Worm (Caenorhabditis elegans) whole organism, L3 larva: ENCODE results near the gene srm-4.
"Not testable (repeated sequence)": the region's sequence is repeated elsewhere in the genome, so short reads cannot be mapped to it uniquely, and the experiment has no call there.

Source experiments
- R02D3.7 ChIP-seq: fragments of 150-350 bp; optimal IDR thresholded peaks from 2 replicates; lab custom pipeline; 2014; ENCODE audit warnings: missing biosample characterization, missing genetic modification characterization
- ceh-16 ChIP-seq: sonication (generic microtip); optimal IDR thresholded peaks from 2 replicates; lab custom pipeline; 2017; ENCODE audit warnings: missing biosample characterization, missing genetic modification characterization
- ceh-28 ChIP-seq: fragments of 150-350 bp; optimal IDR thresholded peaks from 2 replicates; lab custom pipeline; 2014; ENCODE audit warnings: missing biosample characterization, missing genetic modification reagents, missing genetic modification characterization
- ceh-82 ChIP-seq: fragments of 150-350 bp; optimal IDR thresholded peaks from 2 replicates; lab custom pipeline; 2014; ENCODE audit warnings: missing biosample characterization, missing genetic modification characterization
- ceh-9 ChIP-seq: sonication (generic microtip); optimal IDR thresholded peaks from 2 replicates; lab custom pipeline; 2018; ENCODE audit warnings: missing biosample characterization, missing genetic modification characterization
- daf-12 ChIP-seq: fragments of 150-350 bp; optimal IDR thresholded peaks from 2 replicates; lab custom pipeline; 2014; ENCODE audit warnings: missing biosample characterization, missing genetic modification reagents, missing genetic modification characterization
- egl-27 ChIP-seq: sonication (generic microtip); optimal IDR thresholded peaks from 4 replicates; lab custom pipeline; 2017; ENCODE audit warnings: missing biosample characterization, missing genetic modification reagents, missing genetic modification characterization
- elt-1 ChIP-seq: fragments of 150-350 bp; optimal IDR thresholded peaks from 2 replicates; lab custom pipeline; 2014; ENCODE audit warnings: missing biosample characterization, missing genetic modification characterization
- elt-3 ChIP-seq, 3 experiments: fragments of 150-350 bp in 1 of 3; sonication (generic microtip) in 2 of 3; optimal IDR thresholded peaks; 2 replicates in 2 of 3; 4 replicates in 1 of 3; lab custom pipeline; 2014 to 2017; ENCODE audit warnings: missing biosample characterization in 3 of 3, missing genetic modification characterization in 3 of 3
- eor-1 ChIP-seq, 2 experiments: fragments of 150-350 bp; optimal IDR thresholded peaks; 2 replicates each; lab custom pipeline; 2014 to 2018; ENCODE audit warnings: missing biosample characterization in 2 of 2, missing genetic modification characterization in 2 of 2
- fkh-10 ChIP-seq: sonication (generic microtip); optimal IDR thresholded peaks from 2 replicates; lab custom pipeline; 2017; ENCODE audit warnings: missing biosample characterization, missing genetic modification reagents, missing genetic modification characterization
- fkh-2 ChIP-seq: fragments of 150-350 bp; optimal IDR thresholded peaks from 2 replicates; lab custom pipeline; 2014; ENCODE audit warnings: missing biosample characterization, missing genetic modification reagents, missing genetic modification characterization
- fos-1 ChIP-seq: fragments of 150-350 bp; optimal IDR thresholded peaks from 2 replicates; lab custom pipeline; 2014; ENCODE audit warnings: missing biosample characterization, missing genetic modification characterization
- hmg-11 ChIP-seq: sonication (generic microtip); optimal IDR thresholded peaks from 2 replicates; lab custom pipeline; 2016; ENCODE audit warnings: missing genetic modification characterization, missing compliant biosample characterization
- jun-1 ChIP-seq: fragments of 150-350 bp; optimal IDR thresholded peaks from 2 replicates; lab custom pipeline; 2014; ENCODE audit warnings: missing biosample characterization, missing genetic modification reagents, missing genetic modification characterization
- lin-15B ChIP-seq: fragments of 150-350 bp; optimal IDR thresholded peaks from 2 replicates; lab custom pipeline; 2014; ENCODE audit warnings: missing biosample characterization, missing genetic modification characterization
- lin-39 ChIP-seq: fragments of 150-350 bp; optimal IDR thresholded peaks from 2 replicates; lab custom pipeline; 2018; ENCODE audit warnings: missing biosample characterization, missing genetic modification reagents, missing genetic modification characterization
- mdl-1 ChIP-seq: fragments of 150-350 bp; optimal IDR thresholded peaks from 2 replicates; lab custom pipeline; 2014; ENCODE audit warnings: missing biosample characterization, missing genetic modification characterization
- nfya-1 ChIP-seq: sonication (generic microtip); optimal IDR thresholded peaks from 2 replicates; lab custom pipeline; 2017; ENCODE audit warnings: missing genetic modification characterization, mild to moderate bottlenecking, missing compliant biosample characterization, antibody characterized with exemption, moderate library complexity; ENCODE audit not compliant: insufficient read depth
- nhr-11 ChIP-seq: fragments of 150-350 bp; optimal IDR thresholded peaks from 2 replicates; lab custom pipeline; 2014; ENCODE audit warnings: missing biosample characterization, missing genetic modification characterization
- nhr-12 ChIP-seq: fragments of 150-350 bp; optimal IDR thresholded peaks from 2 replicates; lab custom pipeline; 2014; ENCODE audit warnings: missing biosample characterization, missing genetic modification characterization
- nhr-23 ChIP-seq: fragments of 150-350 bp; optimal IDR thresholded peaks from 2 replicates; lab custom pipeline; 2014; ENCODE audit warnings: missing biosample characterization, missing genetic modification reagents, missing genetic modification characterization
- nhr-237 ChIP-seq: fragments of 150-350 bp; optimal IDR thresholded peaks from 2 replicates; lab custom pipeline; 2014; ENCODE audit warnings: missing biosample characterization, missing genetic modification characterization
- nhr-28 ChIP-seq: fragments of 150-350 bp; optimal IDR thresholded peaks from 2 replicates; lab custom pipeline; 2014; ENCODE audit warnings: missing biosample characterization, missing genetic modification characterization
- nhr-77 ChIP-seq: fragments of 150-350 bp; optimal IDR thresholded peaks from 2 replicates; lab custom pipeline; 2014; ENCODE audit warnings: missing biosample characterization, missing genetic modification characterization
- pha-4 ChIP-seq: fragments of 150-350 bp; optimal IDR thresholded peaks from 2 replicates; lab custom pipeline; 2014; ENCODE audit warnings: missing biosample characterization, missing genetic modification reagents, missing genetic modification characterization
- pqm-1 ChIP-seq: fragments of 150-350 bp; optimal IDR thresholded peaks from 2 replicates; lab custom pipeline; 2017; ENCODE audit warnings: missing biosample characterization, missing genetic modification characterization, inconsistent platforms
- sea-2 ChIP-seq: fragments of 150-350 bp; sonication (generic microtip); optimal IDR thresholded peaks from 4 replicates; lab custom pipeline; 2014; ENCODE audit warnings: missing biosample characterization, missing genetic modification reagents, missing genetic modification characterization
- snpc-4 ChIP-seq: fragments of 150-350 bp; optimal IDR thresholded peaks from 2 replicates; lab custom pipeline; 2014; ENCODE audit warnings: missing biosample characterization, missing genetic modification characterization
- unc-39 ChIP-seq: sonication (generic microtip); optimal IDR thresholded peaks from 4 replicates; lab custom pipeline; 2017; ENCODE audit warnings: missing biosample characterization, missing genetic modification characterization
- unc-62 ChIP-seq: fragments of 150-350 bp; sonication (generic microtip); optimal IDR thresholded peaks from 4 replicates; lab custom pipeline; 2014; ENCODE audit warnings: missing biosample characterization, missing genetic modification reagents, missing genetic modification characterization
- zag-1 ChIP-seq: fragments of 150-350 bp; optimal IDR thresholded peaks from 2 replicates; lab custom pipeline; 2014; ENCODE audit warnings: missing biosample characterization, missing genetic modification characterization
- ztf-11 ChIP-seq: fragments of 150-350 bp; optimal IDR thresholded peaks from 2 replicates; lab custom pipeline; 2014; ENCODE audit warnings: missing biosample characterization, missing genetic modification characterization

The srm-4 gene

ce11 chrV:14308164-14308563 lies 25.1 kb upstream of the srm-4 start, which contains the start of gene spig-5:
TSS of gene spig-5 (plus strand) at chrV:14308464.
- not testable (repeated sequence) for TF ChIP-seq ceh-16 (tag; lab: Kevin White, UChicago); nhr-77; ceh-9 (tag; lab: Kevin White, UChicago)

DNA sequence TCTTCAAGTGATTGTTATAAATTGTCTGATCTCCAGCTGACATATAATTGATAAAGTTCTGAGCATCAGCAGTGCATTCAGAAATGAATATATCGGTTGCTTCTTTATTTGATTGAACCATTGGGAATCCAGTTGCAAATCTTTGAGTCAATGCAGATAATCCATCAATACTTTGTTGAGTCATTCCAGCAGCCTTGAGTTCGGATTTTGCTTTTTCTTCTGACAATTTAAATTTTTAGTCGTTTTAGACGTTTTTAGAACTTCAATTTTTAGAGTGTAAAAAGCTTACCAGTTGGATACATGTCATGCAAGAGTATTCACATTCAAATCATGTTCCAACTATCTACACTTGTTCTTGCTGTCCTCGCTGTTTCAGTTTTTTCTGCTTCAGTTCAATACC lies 23.6 kb upstream of the srm-4 start, which contains the start of gene F14D7.14:
TSS of gene F14D7.14 (plus strand) at position 301 of the 400 bp plus-strand sequence.
- not testable (repeated sequence) for TF ChIP-seq nhr-28, fos-1, jun-1 (tag; lab: Kevin White, UChicago)

DNA sequence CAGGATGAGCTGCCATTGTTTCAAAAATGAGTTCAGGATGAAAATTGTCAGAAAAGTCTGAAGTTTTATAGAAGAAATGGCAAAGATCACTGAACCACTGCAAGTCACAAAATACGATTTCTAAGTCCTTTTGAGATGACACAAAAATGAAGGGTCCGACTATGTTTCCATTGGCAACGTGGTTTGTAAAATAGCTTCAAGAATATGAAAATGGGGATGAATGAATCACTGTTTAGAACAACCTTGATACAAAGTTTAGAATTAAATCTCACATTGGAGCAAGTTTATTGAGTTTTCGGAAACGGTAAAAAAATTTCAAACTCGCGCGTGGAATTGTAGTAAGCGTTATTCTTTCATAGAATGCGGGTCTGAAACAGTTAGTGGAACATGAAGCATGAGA lies 22.1 kb upstream of the srm-4 start, which contains the start of gene ddn-3:
TSS of gene ddn-3 (minus strand) at position 101 of the 400 bp plus-strand sequence.
- TF ChIP-seq fkh-2 (tag; lab: Kevin White, UChicago) (no peak), ceh-9 (tag; lab: Kevin White, UChicago) (no peak), pha-4 (no peak), hmg-11 (no peak), lin-39 (no peak), unc-62 (GFP tag; lab: Kevin White, UChicago) (no peak)
- TF ChIP-seq, all 47 proteins: peak for 0

ce11 chrV:14312695-14313094 lies 20.5 kb upstream of the srm-4 start, which contains the start of gene F14D7.8:
TSS of gene F14D7.8 (minus strand) at chrV:14312795.
- no peak for TF ChIP-seq daf-12 (tag; lab: Kevin White, UChicago)
- TF ChIP-seq nhr-28 (tag; lab: Kevin White, UChicago) = no peak
- TF ChIP-seq elt-3 (tag; optimal IDR thresholded peaks at IDR 0.05; lab: Kevin White, UChicago) = no peak
- TF ChIP-seq ceh-82 (tag; lab: Kevin White, UChicago) = no peak
- no peak for TF ChIP-seq sea-2 (GFP tag; lab: Kevin White, UChicago)
- no peak for TF ChIP-seq ceh-28 (tag; lab: Kevin White, UChicago)
- no peak for TF ChIP-seq unc-39 (tag; lab: Kevin White, UChicago)
- TF ChIP-seq mdl-1 (tag; lab: Kevin White, UChicago) = no peak
- TF ChIP-seq nhr-237 = no peak
- no peak for TF ChIP-seq ceh-16 (tag; lab: Kevin White, UChicago)
- no peak for TF ChIP-seq zag-1 (tag; lab: Kevin White, UChicago)
- no peak for TF ChIP-seq nhr-12 (tag; lab: Kevin White, UChicago)

ce11 chrV:14314236-14314635 lies 19.0 kb upstream of the srm-4 start, which contains the start of gene F47B8.1:
TSS of gene F47B8.1 (minus strand) at chrV:14314336.
- TF ChIP-seq pqm-1 (tag; lab: Kevin White, UChicago) (no peak), ceh-16 (tag; lab: Kevin White, UChicago) (no peak), unc-39 (tag; lab: Kevin White, UChicago) (no peak), nhr-11 (tag; lab: Kevin White, UChicago) (no peak), nhr-77 (no peak), ceh-9 (tag; lab: Kevin White, UChicago) (no peak), elt-1 (tag; lab: Kevin White, UChicago) (no peak), ztf-11 (tag; lab: Kevin White, UChicago) (no peak), sea-2 (GFP tag; lab: Kevin White, UChicago) (no peak), nfya-1 (no peak), jun-1 (tag; lab: Kevin White, UChicago) (no peak), eor-1 (tag; optimal IDR thresholded peaks at IDR 0.05; lab: Kevin White, UChicago) (no peak), egl-27 (tag; lab: Kevin White, UChicago) (no peak), snpc-4 (tag; lab: Kevin White, UChicago) (no peak), lin-15B (no peak), unc-62 (GFP tag; lab: Kevin White, UChicago) (no peak), fkh-10 (GFP tag; lab: Kevin White, UChicago) (no peak), nhr-237 (no peak), daf-12 (tag; lab: Kevin White, UChicago) (no peak), R02D3.7 (tag; lab: Kevin White, UChicago) (no peak)

DNA sequence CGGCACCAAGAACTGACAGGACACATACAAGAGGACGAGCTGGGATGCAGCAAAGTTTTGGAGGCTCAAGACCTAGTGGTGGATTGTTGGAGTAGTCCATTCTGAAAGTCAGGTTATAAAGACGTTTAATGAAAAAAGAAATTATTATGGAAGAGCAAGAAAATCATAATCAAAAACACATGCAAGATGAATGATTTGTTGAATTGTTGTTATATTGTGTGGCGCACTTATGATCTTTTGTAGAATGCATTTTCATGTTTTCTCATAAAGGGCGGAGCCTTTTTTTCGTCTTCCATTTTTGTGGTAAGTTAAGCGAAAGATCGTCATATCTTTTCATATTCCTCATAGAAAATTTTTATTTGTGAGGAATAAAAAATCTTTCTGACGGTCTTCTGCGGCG lies 16.7 kb upstream of the srm-4 start, which contains the start of gene F47B8.2:
TSS of gene F47B8.2 (minus strand) at position 101 of the 400 bp plus-strand sequence.
- no peak for TF ChIP-seq nhr-23 (tag; lab: Kevin White, UChicago)
- no peak for TF ChIP-seq pha-4
